Fruit fly (Drosophila melanogaster) whole organism, embryonic: ENCODE data around the gene Nep7.

Experiments used
- Adf1 ChIP-seq: fragments of 200-800 bp; sonication (Bioruptor generic); IDR thresholded peaks from 2 replicates; pipeline ENCODE4 v1.3.6; 2022; ENCODE audit warnings: missing biosample characterization, missing genetic modification characterization
- B-H2 ChIP-seq: fragments of 200-800 bp; sonication (Bioruptor generic); optimal IDR thresholded peaks from 2 replicates; lab custom pipeline; 2018; ENCODE audit warnings: missing biosample characterization, mild to moderate bottlenecking, missing genetic modification characterization
- CG11247 ChIP-seq: fragments of 200-800 bp; sonication (Bioruptor generic); IDR thresholded peaks from 2 replicates; pipeline ENCODE4 v1.3.6; 2022; ENCODE audit warnings: missing biosample characterization, missing genetic modification characterization
- CG11398 ChIP-seq: fragments of 200-800 bp; sonication (Bioruptor generic); optimal IDR thresholded peaks from 2 replicates; lab custom pipeline; 2016; ENCODE audit warnings: missing biosample characterization, missing genetic modification characterization
- CG11456 ChIP-seq: fragments of 200-800 bp; sonication (Bioruptor generic); IDR thresholded peaks from 3 replicates; pipeline ENCODE4 v1.3.6; 2022; ENCODE audit warnings: missing biosample characterization, missing genetic modification characterization
- CG12299 ChIP-seq: fragments of 200-800 bp; sonication (Bioruptor generic); optimal IDR thresholded peaks from 2 replicates; lab custom pipeline; 2018; ENCODE audit warnings: missing biosample characterization, mild to moderate bottlenecking, missing genetic modification characterization
- CG13894 ChIP-seq: fragments of 200-800 bp; sonication (Bioruptor generic); optimal IDR thresholded peaks from 3 replicates; lab custom pipeline; 2018; ENCODE audit warnings: missing biosample characterization, mild to moderate bottlenecking, missing genetic modification characterization, moderate library complexity
- CG15269 ChIP-seq: fragments of 200-800 bp; sonication (Bioruptor generic); optimal IDR thresholded peaks from 2 replicates; lab custom pipeline; 2018; ENCODE audit warnings: missing biosample characterization, mild to moderate bottlenecking, missing genetic modification characterization, moderate library complexity
- CG17186 ChIP-seq: fragments of 200-800 bp; sonication (Bioruptor generic); optimal IDR thresholded peaks from 3 replicates; lab custom pipeline; 2017; ENCODE audit warnings: missing biosample characterization, missing genetic modification reagents, missing genetic modification characterization
- CG17385 ChIP-seq: fragments of 200-800 bp; sonication (Bioruptor generic); optimal IDR thresholded peaks from 3 replicates; lab custom pipeline; 2018; ENCODE audit warnings: missing biosample characterization, mild to moderate bottlenecking, missing genetic modification characterization
- CG17802 ChIP-seq: fragments of 200-800 bp; sonication (Bioruptor generic); optimal IDR thresholded peaks from 2 replicates; lab custom pipeline; 2018; ENCODE audit warnings: missing biosample characterization, mild to moderate bottlenecking, missing genetic modification characterization, moderate library complexity
- CG17912 ChIP-seq: fragments of 200-800 bp; sonication (Bioruptor generic); optimal IDR thresholded peaks from 2 replicates; lab custom pipeline; 2018; ENCODE audit warnings: missing biosample characterization, mild to moderate bottlenecking, missing genetic modification characterization
- CG2116 ChIP-seq: fragments of 200-800 bp; sonication (Bioruptor generic); optimal IDR thresholded peaks from 3 replicates; lab custom pipeline; 2018; ENCODE audit warnings: missing biosample characterization, mild to moderate bottlenecking, missing genetic modification characterization
- CG32532 ChIP-seq: fragments of 200-800 bp; sonication (Bioruptor generic); IDR thresholded peaks from 2 replicates; pipeline ENCODE4 v1.3.6; 2022; ENCODE audit warnings: missing biosample characterization, missing genetic modification characterization
- CG3407 ChIP-seq: fragments of 200-800 bp; sonication (Bioruptor generic); optimal IDR thresholded peaks from 2 replicates; lab custom pipeline; 2018; ENCODE audit warnings: missing biosample characterization, mild to moderate bottlenecking, missing genetic modification characterization
- CG4328 ChIP-seq: fragments of 200-800 bp; sonication (Bioruptor generic); optimal IDR thresholded peaks from 3 replicates; lab custom pipeline; 2017; ENCODE audit warnings: missing biosample characterization, missing genetic modification reagents, missing genetic modification characterization
- CG43689 ChIP-seq: fragments of 200-800 bp; sonication (Bioruptor generic); IDR thresholded peaks from 2 replicates; pipeline ENCODE4 v1.3.6; 2022; ENCODE audit warnings: missing biosample characterization, missing genetic modification characterization
- CG4617 ChIP-seq: fragments of 200-800 bp; sonication (Bioruptor generic); optimal IDR thresholded peaks from 3 replicates; lab custom pipeline; 2016; ENCODE audit warnings: missing biosample characterization, missing genetic modification characterization, borderline replicate concordance
- CG5180 ChIP-seq: fragments of 200-800 bp; sonication (Bioruptor generic); optimal IDR thresholded peaks from 3 replicates; lab custom pipeline; 2017; ENCODE audit warnings: missing biosample characterization, missing genetic modification characterization, mild to moderate bottlenecking, moderate library complexity, missing genetic modification reagents
- CG6272 ChIP-seq: fragments of 200-800 bp; sonication (Bioruptor generic); IDR thresholded peaks from 2 replicates; pipeline ENCODE4 v1.3.6; 2022; ENCODE audit warnings: missing biosample characterization, missing genetic modification characterization
- CG6683 ChIP-seq: fragments of 200-800 bp; sonication (Bioruptor generic); optimal IDR thresholded peaks from 2 replicates; lab custom pipeline; 2017; ENCODE audit warnings: missing biosample characterization, mild to moderate bottlenecking, missing genetic modification characterization, missing genetic modification reagents
- CG7786 ChIP-seq: fragments of 200-800 bp; sonication (Bioruptor generic); optimal IDR thresholded peaks from 2 replicates; lab custom pipeline; 2016; ENCODE audit warnings: missing biosample characterization, missing genetic modification characterization
- CG8089 ChIP-seq: fragments of 200-800 bp; sonication (Bioruptor generic); optimal IDR thresholded peaks from 3 replicates; lab custom pipeline; 2016; ENCODE audit warnings: missing biosample characterization, missing genetic modification characterization
- CG9215 ChIP-seq: fragments of 200-800 bp; sonication (Bioruptor generic); IDR thresholded peaks from 2 replicates; pipeline ENCODE4 v1.3.6; 2022; ENCODE audit warnings: missing biosample characterization, missing genetic modification characterization
- CG9437 ChIP-seq: fragments of 200-800 bp; sonication (Bioruptor generic); optimal IDR thresholded peaks from 2 replicates; lab custom pipeline; 2018; ENCODE audit warnings: missing biosample characterization, mild to moderate bottlenecking, missing genetic modification characterization
- CTCF ChIP-seq: fragments of 200-800 bp; sonication (Bioruptor generic); optimal IDR thresholded peaks from 2 replicates; lab custom pipeline; 2017; ENCODE audit warnings: missing biosample characterization, mild to moderate bottlenecking, missing genetic modification characterization, moderate library complexity
- CkIIα-i1 ChIP-seq: fragments of 200-800 bp; sonication (Bioruptor generic); IDR thresholded peaks from 2 replicates; pipeline ENCODE4 v1.3.6; 2022; ENCODE audit warnings: missing biosample characterization, missing genetic modification characterization
- Side ChIP-seq: fragments of 200-800 bp; sonication (Bioruptor generic); optimal IDR thresholded peaks from 2 replicates; lab custom pipeline; 2016; ENCODE audit warnings: missing biosample characterization, missing genetic modification characterization
- YL-1 ChIP-seq: fragments of 200-800 bp; sonication (Bioruptor generic); optimal IDR thresholded peaks from 3 replicates; lab custom pipeline; 2017; ENCODE audit warnings: missing biosample characterization, mild to moderate bottlenecking, missing genetic modification characterization
- abd-A ChIP-seq: fragments of 200-800 bp; sonication (Bioruptor generic); optimal IDR thresholded peaks from 3 replicates; lab custom pipeline; 2019; ENCODE audit warnings: missing biosample characterization, mild to moderate bottlenecking, missing genetic modification characterization, moderate library complexity
- bab2 ChIP-seq: fragments of 200-800 bp; sonication (Bioruptor generic); optimal IDR thresholded peaks from 2 replicates; lab custom pipeline; 2016; ENCODE audit warnings: missing biosample characterization, missing genetic modification characterization
- dmrt11E ChIP-seq: fragments of 200-800 bp; sonication (Bioruptor generic); optimal IDR thresholded peaks from 3 replicates; lab custom pipeline; 2018; ENCODE audit warnings: missing biosample characterization, mild to moderate bottlenecking, missing genetic modification characterization, moderate library complexity
- ems ChIP-seq: fragments of 200-800 bp; sonication (Bioruptor generic); optimal IDR thresholded peaks from 3 replicates; lab custom pipeline; 2016; ENCODE audit warnings: missing biosample characterization, missing genetic modification characterization
- en ChIP-seq: fragments of 200-800 bp; sonication (Bioruptor generic); optimal IDR thresholded peaks from 2 replicates; lab custom pipeline; 2016; ENCODE audit warnings: missing biosample characterization, missing genetic modification characterization
- hb ChIP-seq: fragments of 200-800 bp; sonication (Bioruptor generic); IDR thresholded peaks from 3 replicates; pipeline ENCODE4 v1.3.6; 2022; ENCODE audit warnings: missing biosample characterization, missing genetic modification characterization; ENCODE audit not compliant: partially characterized antibody
- jumu ChIP-seq: fragments of 200-800 bp; sonication (Bioruptor generic); optimal IDR thresholded peaks from 3 replicates; lab custom pipeline; 2016; ENCODE audit warnings: missing biosample characterization, missing genetic modification characterization
- lmd ChIP-seq: fragments of 200-800 bp; sonication (Bioruptor generic); IDR thresholded peaks from 2 replicates; pipeline ENCODE4 v1.3.6; 2022; ENCODE audit warnings: missing biosample characterization, missing genetic modification characterization
- maf-S ChIP-seq: fragments of 200-800 bp; sonication (Bioruptor generic); optimal IDR thresholded peaks from 2 replicates; lab custom pipeline; 2016; ENCODE audit warnings: missing biosample characterization, missing genetic modification characterization
- mirr ChIP-seq: fragments of 200-800 bp; sonication (Bioruptor generic); optimal IDR thresholded peaks from 3 replicates; lab custom pipeline; 2018; ENCODE audit warnings: missing biosample characterization, mild to moderate bottlenecking, missing genetic modification characterization
- nom ChIP-seq: fragments of 200-800 bp; sonication (Bioruptor generic); optimal IDR thresholded peaks from 2 replicates; lab custom pipeline; 2017; ENCODE audit warnings: missing biosample characterization, missing genetic modification characterization, mild to moderate bottlenecking, moderate library complexity, missing genetic modification reagents
- pho ChIP-seq: fragments of 200-800 bp; sonication (Bioruptor generic); optimal IDR thresholded peaks from 2 replicates; lab custom pipeline; 2016; ENCODE audit warnings: missing biosample characterization, missing genetic modification characterization
- pzg ChIP-seq: fragments of 200-800 bp; sonication (Bioruptor generic); optimal IDR thresholded peaks from 3 replicates; lab custom pipeline; 2018; ENCODE audit warnings: missing biosample characterization, mild to moderate bottlenecking, missing genetic modification characterization, moderate library complexity
- ranshi ChIP-seq: fragments of 200-800 bp; sonication (Bioruptor generic); IDR thresholded peaks from 2 replicates; pipeline ENCODE4 v1.3.6; 2022; ENCODE audit warnings: missing biosample characterization, missing genetic modification characterization
- schlank ChIP-seq: fragments of 200-800 bp; sonication (Bioruptor generic); optimal IDR thresholded peaks from 2 replicates; lab custom pipeline; 2018; ENCODE audit warnings: missing biosample characterization, mild to moderate bottlenecking, missing genetic modification characterization
- sr ChIP-seq: fragments of 200-800 bp; sonication (Bioruptor generic); IDR thresholded peaks from 3 replicates; pipeline ENCODE4 v1.3.6; 2022; ENCODE audit warnings: missing biosample characterization, missing genetic modification characterization
- stwl ChIP-seq: fragments of 200-800 bp; sonication (Bioruptor generic); optimal IDR thresholded peaks from 3 replicates; lab custom pipeline; 2018; ENCODE audit warnings: missing biosample characterization, mild to moderate bottlenecking, missing genetic modification characterization, moderate library complexity
- trem ChIP-seq: fragments of 200-800 bp; optimal IDR thresholded peaks from 3 replicates; lab custom pipeline; 2019; ENCODE audit warnings: missing biosample characterization, mild to moderate bottlenecking, missing genetic modification characterization, moderate library complexity
- wor ChIP-seq: fragments of 200-800 bp; sonication (Bioruptor generic); IDR thresholded peaks from 2 replicates; pipeline ENCODE4 v1.3.6; 2022; ENCODE audit warnings: missing biosample characterization, missing genetic modification characterization

The Nep7 gene

dm6 chr3R:27922673-27923175 lies 32.0 kb upstream of the Nep7 start, which contains the start of gene RpL4 (continued):
- TF ChIP-seq CG9215 (GFP tag; lab: Robert Waterston, UW) (no peak), CG11398 (peak; percentile 81), ranshi (GFP tag; lab: Robert Waterston, UW) (peak; percentile 77), CG13894 (tag; lab: Kevin White, UChicago) (peak; percentile 71), CG3407 (peak; percentile 85), CG12299 (peak; percentile 54), maf-S (peak; percentile 56), sr (GFP tag; lab: Robert Waterston, UW) (peak; percentile 89), mirr (GFP tag; lab: Kevin White, UChicago) (peak; percentile 85), en (GFP tag; lab: Kevin White, UChicago) (peak; percentile 76), CG15269 (tag; lab: Kevin White, UChicago) (peak; percentile 81), ems (GFP tag; lab: Kevin White, UChicago) (peak; percentile 35), abd-A (tag; lab: Kevin White, UChicago) (no peak), hb (GFP tag; lab: Robert Waterston, UW) (no peak), CG6272 (GFP tag; lab: Robert Waterston, UW) (peak; percentile 52), Adf1 (GFP tag; lab: Robert Waterston, UW) (no peak), Side (GFP tag; lab: Kevin White, UChicago) (peak; percentile 79), CG43689 (GFP tag; lab: Robert Waterston, UW) (0 out of 2 replicates have a peak, but pooled peaks have one; percentile 22), CG5180 (peak; percentile 76), trem (peak; percentile 12), bab2 (GFP tag; lab: Kevin White, UChicago) (peak; percentile 37), jumu (GFP tag; lab: Kevin White, UChicago) (no peak), CG11456 (GFP tag; lab: Robert Waterston, UW) (peak; percentile 90), YL-1 (GFP tag; lab: Kevin White, UChicago) (peak; percentile 98), B-H2 (peak; percentile 96), CG17912 (GFP tag; lab: Kevin White, UChicago) (peak; percentile 96), CkIIα-i1 (GFP tag; lab: Robert Waterston, UW) (no peak), stwl (tag; lab: Kevin White, UChicago) (peak; percentile 69), pho (GFP tag; lab: Kevin White, UChicago) (peak; percentile 77), CG9437 (GFP tag; lab: Kevin White, UChicago) (peak; percentile 88), CG8089 (GFP tag; lab: Kevin White, UChicago) (peak; percentile 78), schlank (tag; lab: Kevin White, UChicago) (peak; percentile 88), CTCF (GFP tag; lab: Kevin White, UChicago) (peak; percentile 45), pzg (GFP tag; lab: Kevin White, UChicago) (peak; percentile 45), CG17802 (peak; percentile 71), CG32532 (GFP tag; lab: Robert Waterston, UW) (peak; percentile 89), CG4617 (GFP tag; lab: Kevin White, UChicago) (peak; percentile 52), CG17385 (GFP tag; lab: Kevin White, UChicago) (peak; percentile 90), CG7786 (GFP tag; lab: Kevin White, UChicago) (peak; percentile 56), lmd (GFP tag; lab: Robert Waterston, UW) (peak; percentile 58), wor (no peak; the same call in 1 of the 2 replicates), CG4328 (GFP tag; lab: Kevin White, UChicago) (peak; percentile 88), dmrt11E (tag; lab: Kevin White, UChicago) (peak; percentile 79), CG2116 (peak; percentile 99), CG6683 (GFP tag; lab: Kevin White, UChicago) (peak; percentile 69), CG17186 (peak; percentile 56), nom (GFP tag; lab: Kevin White, UChicago) (peak; percentile 90), CG11247 (GFP tag; lab: Robert Waterston, UW) (peak; percentile 85)
- TF ChIP-seq, all 482 proteins: peak for 383
